ENCODE assay signal across 2 fruit fly cellular contexts in genomic region chr2L:6584346-6584745, dm6.
A peak's percentile ranks its signal among the peaks of the same experiment; 100 is the strongest.
TF ChIP-seq lines count a peak whose summit lies in the region.

No protein-coding gene starts in this region.

- TF ChIP-seq CTCF in S2 (optimal IDR thresholded peaks at IDR 0.05; lab: Kevin White, UChicago), result peak; percentile 61 to 68
- peak; percentile 79 for TF ChIP-seq CTCF in whole organism, embryonic (GFP tag; optimal IDR thresholded peaks at IDR 0.05; lab: Kevin White, UChicago)

TF ChIP-seq in whole organism, embryonic, 481 proteins besides CTCF, POLR2A, EP300 and RAD21:
- TF ChIP-seq ken (GFP tag; IDR thresholded peaks at IDR 0.05; lab: Robert Waterston, UW), result peak; percentile 40; the same call in 1 of the 3 replicates
- TF ChIP-seq Dp (GFP tag; optimal IDR thresholded peaks at IDR 0.05; lab: Kevin White, UChicago), result no peak
- peak; percentile 55 for TF ChIP-seq CG8478 (optimal IDR thresholded peaks at IDR 0.05; lab: Kevin White, UChicago)
